Fruit fly (Drosophila melanogaster) whole organism, embryonic: ENCODE data around the gene ath.

Experiments
- Abd-B ChIP-seq: fragments of 200-800 bp; sonication (Bioruptor generic); optimal IDR thresholded peaks from 2 replicates; lab custom pipeline; 2018; ENCODE audit warnings: missing biosample characterization, mild to moderate bottlenecking, missing genetic modification characterization, moderate library complexity
- Asciz ChIP-seq: fragments of 200-800 bp; sonication (Bioruptor generic); optimal IDR thresholded peaks from 2 replicates; lab custom pipeline; 2017; ENCODE audit warnings: missing biosample characterization, mild to moderate bottlenecking, missing genetic modification characterization, missing genetic modification reagents
- Atf3 ChIP-seq: fragments of 200-800 bp; sonication (Bioruptor generic); optimal IDR thresholded peaks from 3 replicates; lab custom pipeline; 2016; ENCODE audit warnings: missing biosample characterization, missing genetic modification characterization
- CG10209 ChIP-seq: fragments of 200-800 bp; sonication (Bioruptor generic); optimal IDR thresholded peaks from 3 replicates; lab custom pipeline; 2017; ENCODE audit warnings: missing biosample characterization, mild to moderate bottlenecking, missing genetic modification characterization, missing genetic modification reagents
- CG10565 ChIP-seq: fragments of 200-800 bp; sonication (Bioruptor generic); optimal IDR thresholded peaks from 3 replicates; lab custom pipeline; 2016; ENCODE audit warnings: missing biosample characterization, mild to moderate bottlenecking, missing genetic modification characterization
- CG10959 ChIP-seq: fragments of 200-800 bp; sonication (Bioruptor generic); IDR thresholded peaks from 2 replicates; pipeline ENCODE4 v1.3.6; 2022; ENCODE audit warnings: missing biosample characterization, missing genetic modification characterization
- CG11695 ChIP-seq: fragments of 200-800 bp; sonication (Bioruptor generic); IDR thresholded peaks from 3 replicates; pipeline ENCODE4 v1.3.6; 2022; ENCODE audit warnings: missing biosample characterization, missing genetic modification characterization
- CG12236 ChIP-seq: fragments of 200-800 bp; sonication (Bioruptor generic); optimal IDR thresholded peaks from 2 replicates; lab custom pipeline; 2016; ENCODE audit warnings: missing biosample characterization, missing genetic modification characterization
- CG13894 ChIP-seq: fragments of 200-800 bp; sonication (Bioruptor generic); optimal IDR thresholded peaks from 3 replicates; lab custom pipeline; 2018; ENCODE audit warnings: missing biosample characterization, mild to moderate bottlenecking, missing genetic modification characterization, moderate library complexity
- CG14667 ChIP-seq: fragments of 200-800 bp; sonication (Bioruptor generic); IDR thresholded peaks from 2 replicates; pipeline ENCODE4 v1.3.6; 2022; ENCODE audit warnings: missing biosample characterization, missing genetic modification characterization
- CG15514 ChIP-seq: fragments of 200-800 bp; sonication (Bioruptor generic); optimal IDR thresholded peaks from 3 replicates; lab custom pipeline; 2017; ENCODE audit warnings: missing biosample characterization, missing genetic modification characterization, mild to moderate bottlenecking, moderate library complexity, missing genetic modification reagents
- CG17361 ChIP-seq: fragments of 200-800 bp; sonication (Bioruptor generic); IDR thresholded peaks from 3 replicates; pipeline ENCODE4 v1.3.6; 2022; ENCODE audit warnings: missing biosample characterization, missing genetic modification characterization
- CG17912 ChIP-seq: fragments of 200-800 bp; sonication (Bioruptor generic); optimal IDR thresholded peaks from 2 replicates; lab custom pipeline; 2018; ENCODE audit warnings: missing biosample characterization, mild to moderate bottlenecking, missing genetic modification characterization
- CG1792 ChIP-seq: fragments of 200-800 bp; sonication (Bioruptor generic); optimal IDR thresholded peaks from 2 replicates; lab custom pipeline; 2016; ENCODE audit warnings: missing biosample characterization, missing genetic modification characterization
- CG2199 ChIP-seq: fragments of 200-800 bp; sonication (Bioruptor generic); IDR thresholded peaks from 3 replicates; pipeline ENCODE4 v1.3.6; 2022; ENCODE audit warnings: missing biosample characterization, missing genetic modification characterization
- CG2678 ChIP-seq: fragments of 200-800 bp; sonication (Bioruptor generic); optimal IDR thresholded peaks from 3 replicates; lab custom pipeline; 2019; ENCODE audit warnings: missing biosample characterization, mild to moderate bottlenecking, missing genetic modification characterization, moderate library complexity
- CG3838 ChIP-seq: fragments of 200-800 bp; sonication (Bioruptor generic); optimal IDR thresholded peaks from 3 replicates; lab custom pipeline; 2016; ENCODE audit warnings: missing biosample characterization, missing genetic modification characterization
- CG8281 ChIP-seq: fragments of 200-800 bp; sonication (Bioruptor generic); optimal IDR thresholded peaks from 2 replicates; lab custom pipeline; 2018; ENCODE audit warnings: missing biosample characterization, mild to moderate bottlenecking, missing genetic modification characterization, moderate library complexity
- CG8290 ChIP-seq, 3 experiments: fragments of 200-800 bp; sonication (Bioruptor generic); optimal IDR thresholded peaks; 2 replicates each; lab custom pipeline; 2016 to 2019; ENCODE audit warnings: missing biosample characterization in 3 of 3, missing genetic modification characterization in 3 of 3, mild to moderate bottlenecking in 2 of 3, moderate library complexity in 1 of 3
- CG8359 ChIP-seq: fragments of 200-800 bp; sonication (Bioruptor generic); optimal IDR thresholded peaks from 2 replicates; lab custom pipeline; 2017; ENCODE audit warnings: missing biosample characterization, mild to moderate bottlenecking, missing genetic modification characterization, borderline replicate concordance
- CoRest ChIP-seq: fragments of 200-800 bp; sonication (Bioruptor generic); optimal IDR thresholded peaks from 3 replicates; lab custom pipeline; 2018; ENCODE audit warnings: missing biosample characterization, mild to moderate bottlenecking, missing genetic modification characterization, moderate library complexity
- Hmr ChIP-seq: fragments of 200-800 bp; sonication (Bioruptor generic); optimal IDR thresholded peaks from 3 replicates; lab custom pipeline; 2017; ENCODE audit warnings: mild to moderate bottlenecking, missing biosample characterization, missing genetic modification reagents, missing genetic modification characterization
- Kr ChIP-seq: fragments of 200-800 bp; sonication (Bioruptor generic); optimal IDR thresholded peaks from 2 replicates; lab custom pipeline; 2017; ENCODE audit warnings: missing biosample characterization, mild to moderate bottlenecking, missing genetic modification characterization
- MTF-1 ChIP-seq: fragments of 200-800 bp; sonication (Bioruptor generic); optimal IDR thresholded peaks from 2 replicates; lab custom pipeline; 2018; ENCODE audit warnings: missing biosample characterization, mild to moderate bottlenecking, missing genetic modification characterization, borderline replicate concordance
- Mad ChIP-seq: fragments of 200-800 bp; sonication (Bioruptor generic); optimal IDR thresholded peaks from 2 replicates; lab custom pipeline; 2016; ENCODE audit warnings: missing biosample characterization, missing genetic modification characterization
- NFAT ChIP-seq: fragments of 200-800 bp; sonication (Bioruptor generic); IDR thresholded peaks from 2 replicates; pipeline ENCODE4 v1.3.6; 2022; ENCODE audit warnings: missing biosample characterization, missing genetic modification characterization
- Pdp1 ChIP-seq, 2 experiments: fragments of 200-800 bp; sonication (Bioruptor generic); optimal IDR thresholded peaks; 3 replicates each; lab custom pipeline; 2016; ENCODE audit warnings: missing biosample characterization in 2 of 2, missing genetic modification characterization in 2 of 2, mild to moderate bottlenecking in 1 of 2, moderate library complexity in 1 of 2
- Sin3A ChIP-seq: fragments of >200 bp; optimal IDR thresholded peaks from 2 replicates; lab custom pipeline; 2018
- Sry-δ ChIP-seq: fragments of 200-800 bp; sonication (Bioruptor generic); optimal IDR thresholded peaks from 2 replicates; lab custom pipeline; 2016; ENCODE audit warnings: missing biosample characterization, missing genetic modification characterization
- Ssrp ChIP-seq: fragments of 200-800 bp; sonication (Bioruptor generic); optimal IDR thresholded peaks from 2 replicates; lab custom pipeline; 2018; ENCODE audit warnings: missing biosample characterization, mild to moderate bottlenecking, missing genetic modification characterization, moderate library complexity
- ab ChIP-seq: fragments of 200-800 bp; sonication (Bioruptor generic); optimal IDR thresholded peaks from 2 replicates; lab custom pipeline; 2016; ENCODE audit warnings: missing biosample characterization, missing genetic modification characterization
- ac ChIP-seq: fragments of 200-800 bp; sonication (Bioruptor generic); optimal IDR thresholded peaks from 3 replicates; lab custom pipeline; 2017; ENCODE audit warnings: missing biosample characterization, mild to moderate bottlenecking, missing genetic modification characterization
- cato ChIP-seq: fragments of 200-800 bp; sonication (Bioruptor generic); optimal IDR thresholded peaks from 2 replicates; lab custom pipeline; 2016; ENCODE audit warnings: missing biosample characterization, missing genetic modification characterization, borderline replicate concordance
- chinmo ChIP-seq: fragments of 200-800 bp; sonication (Bioruptor generic); IDR thresholded peaks from 4 replicates; pipeline ENCODE4 v1.3.6; 2022; ENCODE audit warnings: missing biosample characterization, missing genetic modification characterization; ENCODE audit not compliant: partially characterized antibody
- chn ChIP-seq: fragments of 200-800 bp; sonication (Bioruptor generic); optimal IDR thresholded peaks from 2 replicates; lab custom pipeline; 2016; ENCODE audit warnings: missing biosample characterization, missing genetic modification characterization
- grau ChIP-seq: fragments of 200-800 bp; optimal IDR thresholded peaks from 3 replicates; lab custom pipeline; 2019; ENCODE audit warnings: missing biosample characterization, mild to moderate bottlenecking, missing genetic modification characterization, moderate library complexity
- nau ChIP-seq: fragments of 200-800 bp; sonication (Bioruptor generic); optimal IDR thresholded peaks from 3 replicates; lab custom pipeline; 2017; ENCODE audit warnings: missing biosample characterization, mild to moderate bottlenecking, missing genetic modification characterization, missing genetic modification reagents
- odd ChIP-seq: fragments of 200-800 bp; sonication (Bioruptor generic); optimal IDR thresholded peaks from 2 replicates; lab custom pipeline; 2017; ENCODE audit warnings: missing biosample characterization, mild to moderate bottlenecking, missing genetic modification characterization
- prd ChIP-seq, 3 experiments: fragments of >200 bp in 2 of 3; fragments of 200-800 bp in 1 of 3; sonication (Bioruptor generic) in 1 of 3; optimal IDR thresholded peaks in 2 of 3; IDR thresholded peaks in 1 of 3; 2 replicates in 2 of 3; 3 replicates in 1 of 3; pipeline versions ENCODE4 v1.3.6 to Lab custom; 2017 to 2022; ENCODE audit warnings: missing biosample characterization in 1 of 3, missing genetic modification characterization in 1 of 3
- pum ChIP-seq: fragments of 200-800 bp; sonication (Bioruptor generic); optimal IDR thresholded peaks from 2 replicates; lab custom pipeline; 2016; ENCODE audit warnings: missing biosample characterization, missing genetic modification characterization
- ro ChIP-seq: fragments of 200-800 bp; sonication (Bioruptor generic); IDR thresholded peaks from 2 replicates; pipeline ENCODE4 v1.3.6; 2022; ENCODE audit warnings: missing biosample characterization, missing genetic modification characterization
- salm ChIP-seq: fragments of 200-800 bp; sonication (Bioruptor generic); optimal IDR thresholded peaks from 2 replicates; lab custom pipeline; 2018; ENCODE audit warnings: missing biosample characterization, mild to moderate bottlenecking, missing genetic modification characterization
- sd ChIP-seq: fragments of 200-800 bp; sonication (Bioruptor generic); optimal IDR thresholded peaks from 3 replicates; lab custom pipeline; 2018; ENCODE audit warnings: missing biosample characterization, mild to moderate bottlenecking, missing genetic modification characterization, moderate library complexity
- sima ChIP-seq: fragments of 200-800 bp; sonication (Bioruptor generic); optimal IDR thresholded peaks from 2 replicates; lab custom pipeline; 2016; ENCODE audit warnings: missing biosample characterization, missing genetic modification characterization
- stc ChIP-seq: fragments of 200-800 bp; sonication (Bioruptor generic); IDR thresholded peaks from 2 replicates; pipeline ENCODE4 v1.3.6; 2022; ENCODE audit warnings: missing biosample characterization, missing genetic modification characterization
- tup ChIP-seq: fragments of 200-800 bp; sonication (Bioruptor generic); optimal IDR thresholded peaks from 2 replicates; lab custom pipeline; 2016; ENCODE audit warnings: missing biosample characterization, mild to moderate bottlenecking, missing genetic modification characterization, moderate library complexity
- wek ChIP-seq: fragments of 200-800 bp; sonication (Bioruptor generic); optimal IDR thresholded peaks from 3 replicates; lab custom pipeline; 2018; ENCODE audit warnings: missing biosample characterization, mild to moderate bottlenecking, missing genetic modification characterization, moderate library complexity
- zfh1 ChIP-seq: fragments of 200-800 bp; sonication (Bioruptor generic); IDR thresholded peaks from 3 replicates; pipeline ENCODE4 v1.3.6; 2022; ENCODE audit warnings: missing biosample characterization, missing genetic modification characterization

ath gene

dm6 chr2L:10237725-10238446 lies 26.9 kb downstream of the ath start, which contains the start of gene mthl15 (continued):
- TF ChIP-seq CG14667 (GFP tag; lab: Robert Waterston, UW) = no peak
- no peak for TF ChIP-seq CG12236 (GFP tag; lab: Kevin White, UChicago)
- TF ChIP-seq CG17912 (GFP tag; lab: Kevin White, UChicago) = peak; percentile 22
- no peak for TF ChIP-seq cato (GFP tag; lab: Kevin White, UChicago)
- no peak for TF ChIP-seq CoRest (tag; lab: Kevin White, UChicago)
- TF ChIP-seq tup (GFP tag; lab: Kevin White, UChicago) = no peak
- TF ChIP-seq Sin3A (lab: Kevin White, UChicago) = no peak
- TF ChIP-seq CG10959 = no peak
- peak; percentile 28; the same call in 1 of the 3 replicates for TF ChIP-seq CG11695
- no peak for TF ChIP-seq CG8290 (GFP tag; optimal IDR thresholded peaks at IDR 0.05; lab: Kevin White, UChicago)
- TF ChIP-seq CG8290 (tag; optimal IDR thresholded peaks at IDR 0.05; lab: Kevin White, UChicago) = peak in 1 of 2 experiments; percentile 44
- TF ChIP-seq CG15514 = no peak
- TF ChIP-seq MTF-1 (GFP tag; lab: Kevin White, UChicago) = no peak
- TF ChIP-seq ro (GFP tag; lab: Robert Waterston, UW) = no peak
- no peak for TF ChIP-seq Sry-δ
- no peak for TF ChIP-seq sima
- TF ChIP-seq nau (GFP tag; lab: Kevin White, UChicago) = no peak
- TF ChIP-seq pum = no peak
- no peak for TF ChIP-seq zfh1 (GFP tag; lab: Robert Waterston, UW)
- TF ChIP-seq salm = peak; percentile 29
- TF ChIP-seq CG8359 (GFP tag; lab: Kevin White, UChicago) = no peak
- TF ChIP-seq chn (GFP tag; lab: Kevin White, UChicago) = no peak
- TF ChIP-seq CG2678 = no peak
- TF ChIP-seq CG13894 = no peak
- no peak for TF ChIP-seq CG10209 (GFP tag; lab: Kevin White, UChicago)
- TF ChIP-seq CG1792 (GFP tag; lab: Kevin White, UChicago) = no peak
- TF ChIP-seq stc (GFP tag; lab: Robert Waterston, UW) = no peak; the same call in 1 of the 2 replicates
- TF ChIP-seq odd (GFP tag; lab: Kevin White, UChicago) = no peak
- peak; percentile 52 for TF ChIP-seq sd
- no peak for TF ChIP-seq CG3838 (GFP tag; lab: Kevin White, UChicago)
- no peak for TF ChIP-seq CG8281 (tag; lab: Kevin White, UChicago)
- peak; percentile 30 for TF ChIP-seq ac (GFP tag; lab: Kevin White, UChicago)
- TF ChIP-seq ab (GFP tag; lab: Kevin White, UChicago) = no peak
- no peak for TF ChIP-seq CG17361 (GFP tag; lab: Robert Waterston, UW)
- peak; percentile 48 for TF ChIP-seq wek (GFP tag; lab: Kevin White, UChicago)
- no peak for TF ChIP-seq prd (optimal IDR thresholded peaks at IDR 0.05; lab: Kevin White, UChicago)
- TF ChIP-seq prd (GFP tag; IDR thresholded peaks at IDR 0.05; lab: Robert Waterston, UW) = no peak
- TF ChIP-seq CG10565 (GFP tag; lab: Kevin White, UChicago) = no peak
- no peak for TF ChIP-seq Hmr (GFP tag; lab: Kevin White, UChicago)
- no peak for TF ChIP-seq NFAT
- no peak for TF ChIP-seq Ssrp (tag; lab: Kevin White, UChicago)
- no peak for TF ChIP-seq chinmo
- no peak for TF ChIP-seq Mad (GFP tag; lab: Kevin White, UChicago)
- TF ChIP-seq Pdp1 (GFP tag; optimal IDR thresholded peaks at IDR 0.05; lab: Kevin White, UChicago) = peak in 1 of 2 experiments; percentile 75
- no peak for TF ChIP-seq Abd-B
- no peak for TF ChIP-seq grau (tag; lab: Kevin White, UChicago)
- TF ChIP-seq Asciz = peak; percentile 5
- TF ChIP-seq Kr (GFP tag; lab: Kevin White, UChicago) = peak; percentile 0
- no peak for TF ChIP-seq Atf3
- no peak for TF ChIP-seq CG2199 (GFP tag; lab: Robert Waterston, UW)
